Fruit fly (Drosophila melanogaster) whole organism, embryonic: ENCODE measurements around the gene CG11980.

ENCODE experiments used
- BEAF-32 ChIP-seq: fragments of 200-800 bp; sonication (Bioruptor generic); optimal IDR thresholded peaks from 3 replicates; lab custom pipeline; 2017; ENCODE audit warnings: missing biosample characterization, missing genetic modification characterization, mild to moderate bottlenecking, moderate library complexity, missing genetic modification reagents
- Bgb ChIP-seq: fragments of 200-800 bp; sonication (Bioruptor generic); IDR thresholded peaks from 2 replicates; pipeline ENCODE4 v1.3.6; 2022; ENCODE audit warnings: missing biosample characterization, missing genetic modification characterization; ENCODE audit not compliant: partially characterized antibody
- CG10147 ChIP-seq: fragments of 200-800 bp; sonication (Bioruptor generic); optimal IDR thresholded peaks from 2 replicates; lab custom pipeline; 2019; ENCODE audit warnings: missing biosample characterization, mild to moderate bottlenecking, missing genetic modification characterization, moderate library complexity
- CG10209 ChIP-seq: fragments of 200-800 bp; sonication (Bioruptor generic); optimal IDR thresholded peaks from 3 replicates; lab custom pipeline; 2017; ENCODE audit warnings: missing biosample characterization, mild to moderate bottlenecking, missing genetic modification characterization, missing genetic modification reagents
- CG1024 ChIP-seq: fragments of 200-800 bp; sonication (Bioruptor generic); IDR thresholded peaks from 2 replicates; pipeline ENCODE4 v1.3.6; 2022; ENCODE audit warnings: missing biosample characterization, missing genetic modification characterization
- CG10654 ChIP-seq: fragments of 200-800 bp; sonication (Bioruptor generic); optimal IDR thresholded peaks from 2 replicates; lab custom pipeline; 2016; ENCODE audit warnings: missing biosample characterization, missing genetic modification characterization
- CG13287 ChIP-seq: fragments of 200-800 bp; sonication (Bioruptor generic); IDR thresholded peaks from 2 replicates; pipeline ENCODE4 v1.3.6; 2022; ENCODE audit warnings: missing biosample characterization, missing genetic modification characterization; ENCODE audit not compliant: partially characterized antibody
- CG15073 ChIP-seq: fragments of 200-800 bp; sonication (Bioruptor generic); optimal IDR thresholded peaks from 2 replicates; lab custom pipeline; 2016; ENCODE audit warnings: missing biosample characterization, missing genetic modification characterization
- CG15269 ChIP-seq: fragments of 200-800 bp; sonication (Bioruptor generic); optimal IDR thresholded peaks from 2 replicates; lab custom pipeline; 2018; ENCODE audit warnings: missing biosample characterization, mild to moderate bottlenecking, missing genetic modification characterization, moderate library complexity
- CG15479 ChIP-seq: fragments of 200-800 bp; sonication (Bioruptor generic); optimal IDR thresholded peaks from 3 replicates; lab custom pipeline; 2019; ENCODE audit warnings: missing biosample characterization, mild to moderate bottlenecking, missing genetic modification characterization, moderate library complexity
- CG15696 ChIP-seq: fragments of 200-800 bp; sonication (Bioruptor generic); optimal IDR thresholded peaks from 2 replicates; lab custom pipeline; 2019; ENCODE audit warnings: missing biosample characterization, mild to moderate bottlenecking, missing genetic modification characterization, moderate library complexity
- CG1832 ChIP-seq: fragments of 200-800 bp; sonication (Bioruptor generic); optimal IDR thresholded peaks from 2 replicates; lab custom pipeline; 2017; ENCODE audit warnings: missing biosample characterization, mild to moderate bottlenecking, missing genetic modification characterization, inconsistent platforms
- CG2116 ChIP-seq: fragments of 200-800 bp; sonication (Bioruptor generic); optimal IDR thresholded peaks from 3 replicates; lab custom pipeline; 2018; ENCODE audit warnings: missing biosample characterization, mild to moderate bottlenecking, missing genetic modification characterization
- CG4730 ChIP-seq: fragments of 200-800 bp; sonication (Bioruptor generic); IDR thresholded peaks from 2 replicates; pipeline ENCODE4 v1.3.6; 2022; ENCODE audit warnings: missing biosample characterization, missing genetic modification characterization
- CG6689 ChIP-seq: fragments of 200-800 bp; sonication (Bioruptor generic); IDR thresholded peaks from 2 replicates; pipeline ENCODE4 v1.3.6; 2022; ENCODE audit warnings: missing biosample characterization, missing genetic modification characterization
- CG7556 ChIP-seq: fragments of 200-800 bp; sonication (Bioruptor generic); optimal IDR thresholded peaks from 2 replicates; lab custom pipeline; 2017; ENCODE audit warnings: missing biosample characterization, mild to moderate bottlenecking, missing genetic modification characterization
- CG7928 ChIP-seq: fragments of 200-800 bp; sonication (Bioruptor generic); optimal IDR thresholded peaks from 2 replicates; lab custom pipeline; 2017; ENCODE audit warnings: missing biosample characterization, mild to moderate bottlenecking, missing genetic modification characterization
- CG7963 ChIP-seq: fragments of 200-800 bp; sonication (Bioruptor generic); IDR thresholded peaks from 3 replicates; pipeline ENCODE4 v1.3.6; 2022; ENCODE audit warnings: missing biosample characterization, missing genetic modification characterization; ENCODE audit not compliant: partially characterized antibody
- Dad ChIP-seq: fragments of 200-800 bp; sonication (Bioruptor generic); optimal IDR thresholded peaks from 3 replicates; lab custom pipeline; 2016; ENCODE audit warnings: missing biosample characterization, missing genetic modification characterization
- Doc2 ChIP-seq: fragments of 200-800 bp; sonication (Bioruptor generic); IDR thresholded peaks from 2 replicates; pipeline ENCODE4 v1.3.6; 2022; ENCODE audit warnings: missing biosample characterization, missing genetic modification characterization
- H2.0 ChIP-seq: fragments of 200-800 bp; sonication (Bioruptor generic); IDR thresholded peaks from 2 replicates; pipeline ENCODE4 v1.3.6; 2022; ENCODE audit warnings: missing biosample characterization, missing genetic modification characterization
- Hr51 ChIP-seq, 2 experiments: fragments of 200-800 bp; sonication (Bioruptor generic); optimal IDR thresholded peaks; 2 replicates in 1 of 2; 3 replicates in 1 of 2; lab custom pipeline; 2016 to 2018; ENCODE audit warnings: missing biosample characterization in 2 of 2, missing genetic modification characterization in 2 of 2, mild to moderate bottlenecking in 1 of 2, moderate library complexity in 1 of 2
- Hr78 ChIP-seq, 2 experiments: fragments of 200-800 bp in 1 of 2; fragments of >200 bp in 1 of 2; sonication (Bioruptor generic) in 1 of 2; optimal IDR thresholded peaks; 2 replicates each; lab custom pipeline; 2017 to 2019; ENCODE audit warnings: missing biosample characterization in 2 of 2, missing genetic modification characterization in 2 of 2, mild to moderate bottlenecking in 1 of 2, moderate library complexity in 1 of 2
- Lhr ChIP-seq: fragments of 200-800 bp; sonication (Bioruptor generic); optimal IDR thresholded peaks from 3 replicates; lab custom pipeline; 2017; ENCODE audit warnings: mild to moderate bottlenecking, missing biosample characterization, missing genetic modification reagents, missing genetic modification characterization
- Lim3 ChIP-seq: fragments of 200-800 bp; sonication (Bioruptor generic); IDR thresholded peaks from 2 replicates; pipeline ENCODE4 v1.3.6; 2022; ENCODE audit warnings: missing biosample characterization, missing genetic modification characterization
- MBD-R2 ChIP-seq: fragments of 200-800 bp; sonication (Bioruptor generic); IDR thresholded peaks from 2 replicates; pipeline ENCODE4 v1.3.6; 2022; ENCODE audit warnings: missing biosample characterization, missing genetic modification characterization
- Neu2 ChIP-seq: fragments of 200-800 bp; sonication (Bioruptor generic); optimal IDR thresholded peaks from 3 replicates; lab custom pipeline; 2016; ENCODE audit warnings: missing biosample characterization, missing genetic modification characterization, borderline replicate concordance
- Oaz ChIP-seq: fragments of 200-800 bp; sonication (Bioruptor generic); IDR thresholded peaks from 2 replicates; pipeline ENCODE4 v1.3.6; 2022; ENCODE audit warnings: missing biosample characterization, missing genetic modification characterization
- PHDP ChIP-seq: fragments of 200-800 bp; sonication (Bioruptor generic); optimal IDR thresholded peaks from 3 replicates; lab custom pipeline; 2018; ENCODE audit warnings: missing biosample characterization, mild to moderate bottlenecking, missing genetic modification characterization, moderate library complexity
- Pdp1 ChIP-seq, 2 experiments: fragments of 200-800 bp; sonication (Bioruptor generic); optimal IDR thresholded peaks; 3 replicates each; lab custom pipeline; 2016; ENCODE audit warnings: missing biosample characterization in 2 of 2, missing genetic modification characterization in 2 of 2, mild to moderate bottlenecking in 1 of 2, moderate library complexity in 1 of 2
- Side ChIP-seq: fragments of 200-800 bp; sonication (Bioruptor generic); optimal IDR thresholded peaks from 2 replicates; lab custom pipeline; 2016; ENCODE audit warnings: missing biosample characterization, missing genetic modification characterization
- Six4 ChIP-seq: fragments of 200-800 bp; sonication (Bioruptor generic); optimal IDR thresholded peaks from 2 replicates; lab custom pipeline; 2016; ENCODE audit warnings: missing biosample characterization, missing genetic modification characterization
- Trl ChIP-seq, 3 experiments: fragments of >200 bp in 2 of 3; fragments of 200-800 bp in 1 of 3; sonication (Bioruptor generic) in 1 of 3; optimal IDR thresholded peaks; 2 replicates in 1 of 3; 3 replicates in 2 of 3; lab custom pipeline; 2016 to 2017; ENCODE audit warnings: missing biosample characterization in 1 of 3, missing genetic modification characterization in 1 of 3
- al ChIP-seq: fragments of 200-800 bp; sonication (Bioruptor generic); IDR thresholded peaks from 2 replicates; pipeline ENCODE4 v1.3.6; 2022; ENCODE audit warnings: missing biosample characterization, missing genetic modification characterization
- ato ChIP-seq: fragments of 200-800 bp; sonication (Bioruptor generic); IDR thresholded peaks from 2 replicates; pipeline ENCODE4 v1.3.6; 2022; ENCODE audit warnings: missing biosample characterization, missing genetic modification characterization; ENCODE audit not compliant: partially characterized antibody
- az2 ChIP-seq: fragments of 200-800 bp; sonication (Bioruptor generic); optimal IDR thresholded peaks from 3 replicates; lab custom pipeline; 2016; ENCODE audit warnings: missing biosample characterization, missing genetic modification characterization
- cad ChIP-seq: fragments of >200 bp; optimal IDR thresholded peaks from 2 replicates; lab custom pipeline; 2017; ENCODE audit warnings: missing biosample characterization, missing genetic modification characterization
- cg ChIP-seq: fragments of 200-800 bp; sonication (Bioruptor generic); optimal IDR thresholded peaks from 3 replicates; lab custom pipeline; 2019; ENCODE audit warnings: missing biosample characterization, mild to moderate bottlenecking, missing genetic modification characterization, moderate library complexity
- esg ChIP-seq: fragments of 200-800 bp; sonication (Bioruptor generic); conservative IDR thresholded peaks from 2 replicates; pipeline ENCODE4 v1.3.6; 2022; ENCODE audit warnings: missing biosample characterization, missing genetic modification characterization
- gsb-n ChIP-seq: fragments of 200-800 bp; sonication (Bioruptor generic); optimal IDR thresholded peaks from 3 replicates; lab custom pipeline; 2018; ENCODE audit warnings: missing biosample characterization, mild to moderate bottlenecking, missing genetic modification characterization
- kah ChIP-seq: fragments of 200-800 bp; sonication (Bioruptor generic); optimal IDR thresholded peaks from 2 replicates; lab custom pipeline; 2018; ENCODE audit warnings: missing biosample characterization, mild to moderate bottlenecking, missing genetic modification characterization
- lab ChIP-seq: fragments of 200-800 bp; sonication (Bioruptor generic); optimal IDR thresholded peaks from 3 replicates; lab custom pipeline; 2017; ENCODE audit warnings: missing biosample characterization, missing genetic modification characterization, mild to moderate bottlenecking, moderate library complexity, missing genetic modification reagents
- lmd ChIP-seq: fragments of 200-800 bp; sonication (Bioruptor generic); IDR thresholded peaks from 2 replicates; pipeline ENCODE4 v1.3.6; 2022; ENCODE audit warnings: missing biosample characterization, missing genetic modification characterization
- pfk ChIP-seq: fragments of 200-800 bp; sonication (Bioruptor generic); optimal IDR thresholded peaks from 2 replicates; lab custom pipeline; 2018; ENCODE audit warnings: missing biosample characterization, mild to moderate bottlenecking, missing genetic modification characterization, moderate library complexity
- pros ChIP-seq: fragments of 200-800 bp; sonication (Bioruptor generic); optimal IDR thresholded peaks from 3 replicates; lab custom pipeline; 2019; ENCODE audit warnings: missing biosample characterization, mild to moderate bottlenecking, missing genetic modification characterization, moderate library complexity
- psq ChIP-seq: fragments of 200-800 bp; sonication (Bioruptor generic); optimal IDR thresholded peaks from 2 replicates; lab custom pipeline; 2017; ENCODE audit warnings: missing biosample characterization, missing genetic modification characterization
- sisA ChIP-seq: fragments of 200-800 bp; sonication (Bioruptor generic); IDR thresholded peaks from 2 replicates; pipeline ENCODE4 v1.3.6; 2022; ENCODE audit warnings: missing biosample characterization, missing genetic modification characterization
- tx ChIP-seq: fragments of 200-800 bp; sonication (Bioruptor generic); optimal IDR thresholded peaks from 2 replicates; lab custom pipeline; 2016; ENCODE audit warnings: missing biosample characterization, missing genetic modification characterization
- vvl ChIP-seq: fragments of 200-800 bp; sonication (Bioruptor generic); IDR thresholded peaks from 2 replicates; pipeline ENCODE4 v1.3.6; 2022; ENCODE audit warnings: missing biosample characterization, missing genetic modification characterization
- zfh2 ChIP-seq: fragments of 200-800 bp; sonication (Bioruptor generic); optimal IDR thresholded peaks from 2 replicates; lab custom pipeline; 2016; ENCODE audit warnings: missing biosample characterization, missing genetic modification characterization

The CG11980 gene

dm6 chr3R:8960329-8960728 lies 43.5 kb upstream of the CG11980 start (continued):
- no peak for TF ChIP-seq Lim3 (GFP tag; lab: Robert Waterston, UW)
- no peak for TF ChIP-seq Oaz
- peak; percentile 12 for TF ChIP-seq CG10147 (GFP tag; lab: Kevin White, UChicago)
- peak; percentile 33 for TF ChIP-seq CG6689 (GFP tag; lab: Robert Waterston, UW)
- peak; percentile 45 for TF ChIP-seq lmd (GFP tag; lab: Robert Waterston, UW)
- TF ChIP-seq psq: no peak
- TF ChIP-seq CG13287 (GFP tag; lab: Robert Waterston, UW): no peak
- TF ChIP-seq Dad (GFP tag; lab: Kevin White, UChicago): no peak
- TF ChIP-seq CG4730: no peak
- peak; percentile 54 for TF ChIP-seq sisA (GFP tag; lab: Robert Waterston, UW)
- TF ChIP-seq az2 (GFP tag; lab: Kevin White, UChicago): peak; percentile 54
- no peak for TF ChIP-seq tx
- no peak for TF ChIP-seq CG7963 (GFP tag; lab: Robert Waterston, UW)
- no peak for TF ChIP-seq CG7928 (GFP tag; lab: Kevin White, UChicago)
- TF ChIP-seq ato: no peak
- TF ChIP-seq kah (GFP tag; lab: Kevin White, UChicago): peak; percentile 42
- TF ChIP-seq CG15696: peak; percentile 45
- TF ChIP-seq PHDP (tag; lab: Kevin White, UChicago): peak; percentile 61
- no peak for TF ChIP-seq MBD-R2
- peak; percentile 47 for TF ChIP-seq CG10209 (GFP tag; lab: Kevin White, UChicago)
- no peak for TF ChIP-seq Lhr (GFP tag; lab: Kevin White, UChicago)
- no peak for TF ChIP-seq pros
- TF ChIP-seq cad (GFP tag; lab: Kevin White, UChicago): no peak
- TF ChIP-seq CG15073 (GFP tag; lab: Kevin White, UChicago): no peak
- no peak for TF ChIP-seq gsb-n
- TF ChIP-seq Hr51 (GFP tag; optimal IDR thresholded peaks at IDR 0.05; lab: Kevin White, UChicago): peak in 1 of 2 experiments; percentile 86
- peak; percentile 65 for TF ChIP-seq esg (GFP tag; lab: Robert Waterston, UW)
- no peak for TF ChIP-seq CG1832 (GFP tag; lab: Kevin White, UChicago)
- TF ChIP-seq Six4: no peak
- no peak for TF ChIP-seq Side (GFP tag; lab: Kevin White, UChicago)
- no peak for TF ChIP-seq Doc2 (GFP tag; lab: Robert Waterston, UW)
- TF ChIP-seq BEAF-32 (GFP tag; lab: Kevin White, UChicago): no peak
- no peak for TF ChIP-seq pfk (GFP tag; lab: Kevin White, UChicago)
- TF ChIP-seq vvl (GFP tag; lab: Robert Waterston, UW): peak; percentile 42; the same call in 1 of the 2 replicates
- TF ChIP-seq Trl (optimal IDR thresholded peaks at IDR 0.05; lab: Kevin White, UChicago): no peak
- TF ChIP-seq Trl (GFP tag; optimal IDR thresholded peaks at IDR 0.05; lab: Kevin White, UChicago): no peak
- TF ChIP-seq CG2116 (GFP tag; lab: Kevin White, UChicago): no peak
- TF ChIP-seq H2.0 (GFP tag; lab: Robert Waterston, UW): peak; percentile 44
- TF ChIP-seq CG10654 (GFP tag; lab: Kevin White, UChicago): peak; percentile 38
- no peak for TF ChIP-seq Neu2 (GFP tag; lab: Kevin White, UChicago)
- TF ChIP-seq CG1024 (GFP tag; lab: Robert Waterston, UW): no peak
- TF ChIP-seq Pdp1 (GFP tag; optimal IDR thresholded peaks at IDR 0.05; lab: Kevin White, UChicago): no peak
- TF ChIP-seq lab (GFP tag; lab: Kevin White, UChicago): peak; percentile 38
- peak; percentile 48 for TF ChIP-seq CG7556 (GFP tag; lab: Kevin White, UChicago)
- TF ChIP-seq al (GFP tag; lab: Robert Waterston, UW): no peak
- TF ChIP-seq Bgb (GFP tag; lab: Robert Waterston, UW): no peak
- no peak for TF ChIP-seq Hr78 (GFP tag; optimal IDR thresholded peaks at IDR 0.05; lab: Kevin White, UChicago)
- TF ChIP-seq CG15479 (GFP tag; lab: Kevin White, UChicago): no peak
- TF ChIP-seq zfh2 (GFP tag; lab: Kevin White, UChicago): no peak
- TF ChIP-seq cg (GFP tag; lab: Kevin White, UChicago): no peak
- TF ChIP-seq CG15269: peak; percentile 74
